Fruit fly (Drosophila melanogaster): ENCODE measurements around the gene CG34043.
A peak's percentile ranks its signal among the peaks of the same experiment; 100 is the strongest.

CG34043 gene

dm6 chr2L:10277362-10277761 is 3.3 kb downstream of the CG34043 start (continued):
- TF ChIP-seq unc-4 (GFP tag; IDR thresholded peaks at IDR 0.05; ENCODE audit: partially characterized antibody): peak; percentile 75
- no peak for TF ChIP-seq hkb (optimal IDR thresholded peaks at IDR 0.05)
- no peak for TF ChIP-seq hkb (GFP tag; IDR thresholded peaks at IDR 0.05)
- no peak for TF ChIP-seq unpg (GFP tag; optimal IDR thresholded peaks at IDR 0.05)
- no peak for TF ChIP-seq TFAM (GFP tag; optimal IDR thresholded peaks at IDR 0.05)
- TF ChIP-seq Dad (GFP tag; optimal IDR thresholded peaks at IDR 0.05): no peak
- no peak for TF ChIP-seq kay (GFP tag; optimal IDR thresholded peaks at IDR 0.05)
- peak; percentile 93 for TF ChIP-seq CG7357 (GFP tag; IDR thresholded peaks at IDR 0.05)
- no peak for TF ChIP-seq CG10565 (GFP tag; optimal IDR thresholded peaks at IDR 0.05)
- peak; percentile 38 for TF ChIP-seq CG12299 (tag; optimal IDR thresholded peaks at IDR 0.05)
- TF ChIP-seq ato (GFP tag; IDR thresholded peaks at IDR 0.05; ENCODE audit: partially characterized antibody): peak; percentile 92
- TF ChIP-seq bbx (GFP tag; IDR thresholded peaks at IDR 0.05; ENCODE audit: partially characterized antibody): peak; percentile 96
- TF ChIP-seq Atf-2 (GFP tag; optimal IDR thresholded peaks at IDR 0.05): no peak
- peak; percentile 96 for TF ChIP-seq CG30020 (tag; optimal IDR thresholded peaks at IDR 0.05)
- TF ChIP-seq CG10979 (tag; optimal IDR thresholded peaks at IDR 0.05): no peak
- no peak for TF ChIP-seq Kr (GFP tag; optimal IDR thresholded peaks at IDR 0.05)
- TF ChIP-seq CG8290 (GFP tag; optimal IDR thresholded peaks at IDR 0.05): peak; percentile 2
- no peak for TF ChIP-seq CG8290 (tag; optimal IDR thresholded peaks at IDR 0.05)
- no peak for TF ChIP-seq CG9876 (GFP tag; optimal IDR thresholded peaks at IDR 0.05)
- TF ChIP-seq salm (tag; optimal IDR thresholded peaks at IDR 0.05): no peak
- TF ChIP-seq Pdp1 (GFP tag; optimal IDR thresholded peaks at IDR 0.05): no peak
- peak; percentile 81; the same call in 1 of the 4 replicates for TF ChIP-seq chinmo (GFP tag; IDR thresholded peaks at IDR 0.05; ENCODE audit: partially characterized antibody)
- no peak for TF ChIP-seq shn (GFP tag; optimal IDR thresholded peaks at IDR 0.05)
- TF ChIP-seq schlank (tag; optimal IDR thresholded peaks at IDR 0.05): no peak
- TF ChIP-seq ci (GFP tag; IDR thresholded peaks at IDR 0.05): no peak
- TF ChIP-seq eve (GFP tag; optimal IDR thresholded peaks at IDR 0.05): no peak
- TF ChIP-seq sna (GFP tag; IDR thresholded peaks at IDR 0.05; ENCODE audit: partially characterized antibody): peak; percentile 79
- no peak for TF ChIP-seq CG13123 (GFP tag; optimal IDR thresholded peaks at IDR 0.05)
- no peak for TF ChIP-seq caup (GFP tag; optimal IDR thresholded peaks at IDR 0.05; ENCODE audit: severe bottlenecking)
- peak; percentile 89 for TF ChIP-seq BEAF-32 (GFP tag; optimal IDR thresholded peaks at IDR 0.05)
- peak; percentile 68 for TF ChIP-seq Doc3 (GFP tag; IDR thresholded peaks at IDR 0.05; ENCODE audit: partially characterized antibody)
- no peak for TF ChIP-seq E2f1 (GFP tag; IDR thresholded peaks at IDR 0.05)
- TF ChIP-seq YL-1 (GFP tag; optimal IDR thresholded peaks at IDR 0.05): no peak
- no peak for TF ChIP-seq CG31388 (GFP tag; optimal IDR thresholded peaks at IDR 0.05)
- TF ChIP-seq Opbp (GFP tag; IDR thresholded peaks at IDR 0.05; ENCODE audit: partially characterized antibody): peak; percentile 96
- TF ChIP-seq sug (tag; optimal IDR thresholded peaks at IDR 0.05): no peak
- TF ChIP-seq Lpt (GFP tag; optimal IDR thresholded peaks at IDR 0.05): no peak
- peak; percentile 93 for TF ChIP-seq inv (GFP tag; IDR thresholded peaks at IDR 0.05; ENCODE audit: partially characterized antibody)

DNA sequence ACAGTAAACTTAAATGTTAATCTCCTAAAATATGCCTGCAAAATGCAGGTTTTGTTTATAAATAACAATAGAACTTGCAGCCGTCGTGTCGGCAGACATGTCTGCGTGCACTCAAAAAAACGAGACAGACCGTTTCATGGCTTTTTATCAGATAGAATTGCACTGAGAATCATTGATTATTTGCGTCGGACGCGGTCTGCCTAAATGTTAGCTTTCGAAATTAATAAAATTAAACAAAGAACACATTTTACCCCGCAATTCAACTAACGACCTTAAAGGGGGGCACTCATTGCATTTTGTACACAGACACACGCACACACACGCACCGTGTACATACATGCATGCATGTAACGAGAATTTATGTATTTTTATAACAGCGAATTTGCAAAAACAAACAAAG is 3.8 kb downstream of the CG34043 start:
- no peak for TF ChIP-seq pnt (GFP tag; optimal IDR thresholded peaks at IDR 0.05)
- peak; percentile 7 for TF ChIP-seq ind (GFP tag; optimal IDR thresholded peaks at IDR 0.05)
- TF ChIP-seq MESR4 (GFP tag; optimal IDR thresholded peaks at IDR 0.05): peak; percentile 24
- 0 out of 2 replicates have a peak, but pooled peaks have one; percentile 43 for TF ChIP-seq Ada2b (GFP tag; IDR thresholded peaks at IDR 0.05)
- TF ChIP-seq D19B (GFP tag; optimal IDR thresholded peaks at IDR 0.05): no peak
- TF ChIP-seq CG6689 (GFP tag; IDR thresholded peaks at IDR 0.05): peak; percentile 19; the same call in 1 of the 2 replicates
- TF ChIP-seq CG13894 (tag; optimal IDR thresholded peaks at IDR 0.05): no peak
- TF ChIP-seq Lpt (GFP tag; optimal IDR thresholded peaks at IDR 0.05): no peak
- no peak for TF ChIP-seq sens-2 (GFP tag; IDR thresholded peaks at IDR 0.05)
- TF ChIP-seq onecut (GFP tag; IDR thresholded peaks at IDR 0.05): no peak
- no peak for TF ChIP-seq inv (GFP tag; IDR thresholded peaks at IDR 0.05; ENCODE audit: partially characterized antibody)
- peak; percentile 31 for TF ChIP-seq CG13775 (GFP tag; optimal IDR thresholded peaks at IDR 0.05)
- TF ChIP-seq CG6765 (GFP tag; optimal IDR thresholded peaks at IDR 0.05): no peak
- peak; percentile 23 for TF ChIP-seq Camta (GFP tag; optimal IDR thresholded peaks at IDR 0.05)
- peak; percentile 25; the same call in 1 of the 3 replicates for TF ChIP-seq ase (GFP tag; IDR thresholded peaks at IDR 0.05)
- peak; percentile 15 for TF ChIP-seq CG1792 (GFP tag; optimal IDR thresholded peaks at IDR 0.05)
- TF ChIP-seq chn (GFP tag; optimal IDR thresholded peaks at IDR 0.05): peak; percentile 42
